Worm (Caenorhabditis elegans): Measurements from ENCODE around the gene R09E10.2.

R09E10.2 gene

ce11 chrIV:10284194-10284910, 33.7 kb downstream of the R09E10.2 start, which contains the start of gene rad-51:
Gene rad-51 (minus strand): TSS chrIV:10284244.
- TF ChIP-seq tbx-2 (tag; optimal IDR thresholded peaks at IDR 0.05): no peak
- TF ChIP-seq nhr-11 (tag; optimal IDR thresholded peaks at IDR 0.05): no peak
- TF ChIP-seq nhr-84 (tag; optimal IDR thresholded peaks at IDR 0.05): no peak
- peak; percentile 5 for TF ChIP-seq lir-3 (tag; optimal IDR thresholded peaks at IDR 0.05; ENCODE audit: poor library complexity)
- peak; percentile 48 to 79 for TF ChIP-seq lsy-2 (tag; optimal IDR thresholded peaks at IDR 0.05)
- no peak for TF ChIP-seq lin-39 (tag; optimal IDR thresholded peaks at IDR 0.05)
- peak; percentile 45 for TF ChIP-seq jun-1 (tag; optimal IDR thresholded peaks at IDR 0.05)
- peak; percentile 45 for TF ChIP-seq xbp-1 (tag; optimal IDR thresholded peaks at IDR 0.05)
- peak; percentile 34 for TF ChIP-seq pag-3 (tag; optimal IDR thresholded peaks at IDR 0.05; ENCODE audit: borderline replicate concordance, insufficient read depth)
- TF ChIP-seq lin-35 (GFP tag; optimal IDR thresholded peaks at IDR 0.05): peak; percentile 89 to 93
- peak; percentile 69 for TF ChIP-seq lin-15B (tag; optimal IDR thresholded peaks at IDR 0.05)
- peak in 1 of 2 experiments; percentile 76 for TF ChIP-seq mdl-1 (tag; optimal IDR thresholded peaks at IDR 0.05)
- TF ChIP-seq ces-1 (GFP tag; optimal IDR thresholded peaks at IDR 0.05): no peak
- TF ChIP-seq nhr-47 (tag; optimal IDR thresholded peaks at IDR 0.05): no peak
- peak in 2 of 3 experiments; percentile 55 to 75 for TF ChIP-seq ceh-82 (tag; optimal IDR thresholded peaks at IDR 0.05)
- no peak for TF ChIP-seq hlh-17 (GFP tag; optimal IDR thresholded peaks at IDR 0.05; ENCODE audit: borderline replicate concordance)
- TF ChIP-seq efl-3 (GFP tag; optimal IDR thresholded peaks at IDR 0.05): no peak
- TF ChIP-seq nhr-76 (tag; optimal IDR thresholded peaks at IDR 0.05): no peak
- peak; percentile 97 for TF ChIP-seq lin-14 (GFP tag; optimal IDR thresholded peaks at IDR 0.05)
- peak; percentile 72 for TF ChIP-seq snu-23 (GFP tag; optimal IDR thresholded peaks at IDR 0.05)
- TF ChIP-seq egl-13 (tag; optimal IDR thresholded peaks at IDR 0.05): no peak
- peak; percentile 57 to 89 for TF ChIP-seq efl-1 (optimal IDR thresholded peaks at IDR 0.05)
- TF ChIP-seq efl-1 (GFP tag; optimal IDR thresholded peaks at IDR 0.05 in 1 of 2): peak; percentile 86 to 98
- TF ChIP-seq hlh-4 (tag; optimal IDR thresholded peaks at IDR 0.05): no peak
- no peak for TF ChIP-seq fos-1 (tag; optimal IDR thresholded peaks at IDR 0.05)
- no peak for TF ChIP-seq vab-15 (tag; optimal IDR thresholded peaks at IDR 0.05)
- no peak for TF ChIP-seq sox-4 (tag; optimal IDR thresholded peaks at IDR 0.05)
- TF ChIP-seq unc-30 (tag; optimal IDR thresholded peaks at IDR 0.05): no peak
- peak; percentile 17 for TF ChIP-seq nhr-90 (tag; optimal IDR thresholded peaks at IDR 0.05; ENCODE audit: poor library complexity)
- peak; percentile 39 for TF ChIP-seq nhr-77 (tag; optimal IDR thresholded peaks at IDR 0.05)
- no peak for TF ChIP-seq zag-1 (tag; optimal IDR thresholded peaks at IDR 0.05)
- TF ChIP-seq Y116A8C.19 (tag; optimal IDR thresholded peaks at IDR 0.05; ENCODE audit: borderline replicate concordance): no peak
- no peak for TF ChIP-seq tlp-1 (tag; optimal IDR thresholded peaks at IDR 0.05)
- TF ChIP-seq ets-5 (GFP tag; IDR thresholded peaks at IDR 0.05): no peak
- TF ChIP-seq ceh-90 (tag; optimal IDR thresholded peaks at IDR 0.05): no peak
- peak; percentile 78 to 89 (median 81) for TF ChIP-seq dpl-1 (GFP tag; optimal IDR thresholded peaks at IDR 0.05)
- no peak for TF ChIP-seq aly-2 (tag; optimal IDR thresholded peaks at IDR 0.05)
- peak; percentile 10 for TF ChIP-seq lin-13 (GFP tag; optimal IDR thresholded peaks at IDR 0.05)
- TF ChIP-seq F16B12.6 (tag; optimal IDR thresholded peaks at IDR 0.05): no peak
- no peak for TF ChIP-seq aha-1 (tag; optimal IDR thresholded peaks at IDR 0.05)
- TF ChIP-seq fkh-8 (tag; optimal IDR thresholded peaks at IDR 0.05): peak; percentile 51
- TF ChIP-seq blmp-1 (tag; optimal IDR thresholded peaks at IDR 0.05): peak; percentile 48
- peak; percentile 1 for TF ChIP-seq nhr-85 (tag)
- no peak for TF ChIP-seq mab-9 (GFP tag; IDR thresholded peaks at IDR 0.05)
- peak; percentile 32 for TF ChIP-seq unc-86 (tag; optimal IDR thresholded peaks at IDR 0.05)
- no peak for TF ChIP-seq dsc-1 (tag; optimal IDR thresholded peaks at IDR 0.05)
- no peak for TF ChIP-seq C04F5.9 (tag; optimal IDR thresholded peaks at IDR 0.05)
- no peak; the same call in 1 of the 2 replicates for TF ChIP-seq nhr-19 (GFP tag; conservative IDR thresholded peaks at IDR 0.05)
- no peak for TF ChIP-seq ceh-63 (GFP tag; optimal IDR thresholded peaks at IDR 0.05)
- peak; percentile 2 for TF ChIP-seq fkh-10 (GFP tag; optimal IDR thresholded peaks at IDR 0.05)
- no peak for TF ChIP-seq nhr-28 (tag; optimal IDR thresholded peaks at IDR 0.05)
- TF ChIP-seq C34B4.2 (tag; optimal IDR thresholded peaks at IDR 0.05): no peak

Measured in whole organism, L1 larva.